Worm (Caenorhabditis elegans): ENCODE results near the gene C12D8.21.

C12D8.21 gene

ce11 chrV:10237959-10238444 lies 3.0 kb downstream of the C12D8.21 start (continued):
- peak; percentile 73 for TF ChIP-seq atf-7 (tag; optimal IDR thresholded peaks at IDR 0.05)
- peak; percentile 89 for TF ChIP-seq ekl-4 (GFP tag; IDR thresholded peaks at IDR 0.05)
- peak; percentile 95 for TF ChIP-seq Y79H2A.3 (GFP tag; conservative IDR thresholded peaks at IDR 0.05)
- peak; percentile 33 for TF ChIP-seq lin-54 (GFP tag; optimal IDR thresholded peaks at IDR 0.05)
- TF ChIP-seq F10E7.11 (tag; optimal IDR thresholded peaks at IDR 0.05), result peak; percentile 93
- peak; percentile 1 for TF ChIP-seq tlf-1 (GFP tag; optimal IDR thresholded peaks at IDR 0.05)
- no peak for TF ChIP-seq ztf-3 (GFP tag; optimal IDR thresholded peaks at IDR 0.05)
- no peak for TF ChIP-seq F33H1.4 (GFP tag; IDR thresholded peaks at IDR 0.05)
- no peak for TF ChIP-seq nfya-2 (GFP tag; IDR thresholded peaks at IDR 0.05)
- TF ChIP-seq chd-7 (tag; optimal IDR thresholded peaks at IDR 0.05), result peak; percentile 78
- peak; percentile 91 for TF ChIP-seq F52B5.7 (tag; optimal IDR thresholded peaks at IDR 0.05)
- TF ChIP-seq rcor-1 (GFP tag; IDR thresholded peaks at IDR 0.05), result peak; percentile 27; the same call in 1 of the 2 replicates

- TF ChIP-seq egrh-3 (GFP tag; IDR thresholded peaks at IDR 0.05) (no peak), hlh-26 (GFP tag; conservative IDR thresholded peaks at IDR 0.05) (no peak), ccch-3 (GFP tag; optimal IDR thresholded peaks at IDR 0.05) (no peak), lir-1 (GFP tag; conservative IDR thresholded peaks at IDR 0.05) (no peak), him-1 (tag; optimal IDR thresholded peaks at IDR 0.05) (no peak), T26A5.8 (tag; optimal IDR thresholded peaks at IDR 0.05) (no peak), dpff-1 (tag; optimal IDR thresholded peaks at IDR 0.05) (no peak), die-1 (tag; optimal IDR thresholded peaks at IDR 0.05) (no peak), K11D2.4 (GFP tag; IDR thresholded peaks at IDR 0.05) (no peak), ztf-6 (GFP tag; IDR thresholded peaks at IDR 0.05) (no peak), snpc-1.1 (tag; optimal IDR thresholded peaks at IDR 0.05; ENCODE audit: insufficient read depth) (no peak)
These were observed 3.8 kb downstream of the C12D8.21 start for ce11 chrV:10237171-10237570.

- no peak for TF ChIP-seq aptf-3 (GFP tag; IDR thresholded peaks at IDR 0.05)
- TF ChIP-seq B0261.1 (tag; optimal IDR thresholded peaks at IDR 0.05), result no peak
These were observed 7.7 kb downstream of the C12D8.21 start, which contains the start of gene str-182 for ce11 chrV:10233330-10233729. TSS of gene str-182 (minus strand) at chrV:10233430.

- TF ChIP-seq snpc-1.1 (tag; optimal IDR thresholded peaks at IDR 0.05; ENCODE audit: insufficient read depth) (no peak), ztf-22 (GFP tag; optimal IDR thresholded peaks at IDR 0.05) (no peak), ztf-26 (tag; optimal IDR thresholded peaks at IDR 0.05) (no peak), ceh-91 (GFP tag; IDR thresholded peaks at IDR 0.05) (no peak), cebp-1 (GFP tag; IDR thresholded peaks at IDR 0.05) (no peak), cebp-1 (tag; optimal IDR thresholded peaks at IDR 0.05) (no peak), xnd-1 (tag; optimal IDR thresholded peaks at IDR 0.05) (no peak), sptf-2 (GFP tag; optimal IDR thresholded peaks at IDR 0.05) (no peak)
These were observed 10.1 kb downstream of the C12D8.21 start, which contains the start of gene fipr-6 for ce11 chrV:10230932-10231331. TSS of gene fipr-6 (plus strand) at chrV:10231232.

ce11 chrV:10229222-10229879 lies 11.6 kb downstream of the C12D8.21 start, which contains the start of the genes pyt-1 and fipr-7:
TSS of gene pyt-1 (minus strand) at chrV:10229322.
TSS of gene fipr-7 (plus strand) at chrV:10229829.
- TF ChIP-seq D2030.7 (GFP tag; IDR thresholded peaks at IDR 0.05) (no peak), lin-54 (GFP tag; optimal IDR thresholded peaks at IDR 0.05) (no peak), let-607 (tag; optimal IDR thresholded peaks at IDR 0.05) (no peak), attf-3 (GFP tag; conservative IDR thresholded peaks at IDR 0.05) (no peak), tbp1 (GFP tag; optimal IDR thresholded peaks at IDR 0.05) (no peak)

Measured in whole organism, young adult.